Fruit fly (Drosophila melanogaster): ENCODE data around the gene REG.

DNA sequence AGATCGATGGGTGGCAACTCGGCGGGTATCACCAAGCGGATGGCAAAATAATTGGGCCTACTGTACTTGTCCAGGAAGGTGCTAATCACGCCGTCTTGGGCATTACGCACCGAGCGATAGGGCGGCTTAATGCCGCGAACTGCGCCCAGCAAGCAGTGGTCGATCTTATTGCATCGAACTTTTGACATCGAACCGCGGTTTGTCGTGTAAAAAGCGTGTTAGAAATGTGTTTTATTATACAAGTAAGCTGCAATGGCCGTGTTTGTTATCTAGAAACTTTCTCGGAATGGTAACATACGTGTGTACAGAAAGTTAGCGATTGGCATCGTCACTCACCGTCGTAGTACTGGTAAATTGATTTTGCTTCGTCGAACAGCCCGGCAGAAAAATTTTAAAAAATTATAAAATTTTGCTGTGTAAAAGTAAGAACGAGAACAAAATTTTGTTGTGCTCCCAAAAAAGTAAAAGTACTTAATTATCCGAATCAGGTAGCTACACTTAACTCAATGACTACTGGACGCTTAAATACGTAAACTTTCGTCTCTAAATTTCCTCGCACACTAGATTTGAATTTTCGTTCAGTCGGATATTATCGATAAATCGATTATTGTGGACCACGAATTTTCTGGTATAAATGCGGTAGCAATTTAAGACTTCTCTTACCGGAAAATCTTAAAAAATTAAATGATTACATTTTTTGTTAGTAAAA lies 46.1 kb downstream of the REG start, which contains the start of the genes mew and CG15742:
- TF ChIP-seq CG8478 (optimal IDR thresholded peaks at IDR 0.05) (no peak), CTCF (optimal IDR thresholded peaks at IDR 0.05) (peak in 1 of 2 experiments; percentile 17)

All from S2 (cell line).